Fruit fly (Drosophila melanogaster) whole organism, prepupa: ENCODE data around the gene Trmt112.

Experiments
- CG10631 ChIP-seq: fragments of 200-800 bp; sonication (Bioruptor generic); optimal IDR thresholded peaks from 2 replicates; lab custom pipeline; 2016; ENCODE audit warnings: missing biosample characterization, missing genetic modification characterization
- CG11294 ChIP-seq: fragments of 200-800 bp; sonication (Bioruptor generic); IDR thresholded peaks from 2 replicates; pipeline ENCODE4 v1.3.6; 2022; ENCODE audit warnings: missing biosample characterization, missing genetic modification characterization
- Hr38 ChIP-seq: sonication (Bioruptor generic); optimal IDR thresholded peaks from 2 replicates; lab custom pipeline; 2016; ENCODE audit warnings: missing biosample characterization, missing genetic modification characterization

dm6 chr3L:21225642-21226041, 9.0 kb upstream of the Trmt112 start:
- TF ChIP-seq Hr38 (GFP tag; lab: Kevin White, UChicago), result no peak
- TF ChIP-seq CG10631 (GFP tag; lab: Kevin White, UChicago), result no peak
- no peak for TF ChIP-seq CG11294
